Worm (Caenorhabditis elegans) whole organism, mixed stage, embryonic: ENCODE data around the gene adh-5.

Experiments
- bed-3 ChIP-seq: fragments of 200-800 bp; sonication (Bioruptor generic); optimal IDR thresholded peaks from 3 replicates; lab custom pipeline; 2018; ENCODE audit warnings: mild to moderate bottlenecking, missing genetic modification characterization, moderate library complexity, missing compliant biosample characterization
- flh-1 ChIP-seq: fragments of 200-800 bp; sonication (Bioruptor generic); optimal IDR thresholded peaks from 2 replicates; lab custom pipeline; 2018; ENCODE audit warnings: mild to moderate bottlenecking, missing genetic modification characterization, moderate library complexity, missing compliant biosample characterization
- ham-2 ChIP-seq: fragments of 200-800 bp; sonication (Bioruptor generic); optimal IDR thresholded peaks from 2 replicates; lab custom pipeline; 2018; ENCODE audit warnings: mild to moderate bottlenecking, missing genetic modification characterization, missing compliant biosample characterization
- lin-13 ChIP-seq: fragments of 150-350 bp; optimal IDR thresholded peaks from 2 replicates; lab custom pipeline; 2014; ENCODE audit warnings: missing biosample characterization, missing genetic modification characterization
- mep-1 ChIP-seq: fragments of 150-350 bp; optimal IDR thresholded peaks from 2 replicates; lab custom pipeline; 2017; ENCODE audit warnings: missing biosample characterization, missing genetic modification reagents, missing genetic modification characterization, inconsistent platforms
- mls-2 ChIP-seq: sonication (generic microtip); optimal IDR thresholded peaks from 2 replicates; lab custom pipeline; 2016; ENCODE audit warnings: mild to moderate bottlenecking, missing genetic modification characterization, moderate library complexity, missing compliant biosample characterization
- nhr-237 ChIP-seq: fragments of 150-350 bp; optimal IDR thresholded peaks from 2 replicates; lab custom pipeline; 2014; ENCODE audit warnings: missing biosample characterization, missing genetic modification characterization
- pha-4 ChIP-seq: fragments of 150-350 bp; optimal IDR thresholded peaks from 2 replicates; lab custom pipeline; 2018; ENCODE audit warnings: missing biosample characterization, missing genetic modification reagents, missing genetic modification characterization
- sem-2 ChIP-seq: fragments of 200-800 bp; sonication (Bioruptor generic); optimal IDR thresholded peaks from 2 replicates; lab custom pipeline; 2018; ENCODE audit warnings: mild to moderate bottlenecking, missing genetic modification characterization, missing compliant biosample characterization
- snpc-4 ChIP-seq: fragments of 150-350 bp; optimal IDR thresholded peaks from 2 replicates; lab custom pipeline; 2014; ENCODE audit warnings: missing biosample characterization, missing genetic modification characterization
- sptf-1 ChIP-seq: sonication (generic microtip); optimal IDR thresholded peaks from 2 replicates; lab custom pipeline; 2017; ENCODE audit warnings: mild to moderate bottlenecking, missing genetic modification characterization, moderate library complexity, missing compliant biosample characterization
- unc-120 ChIP-seq: sonication (generic microtip); optimal IDR thresholded peaks from 2 replicates; lab custom pipeline; 2017; ENCODE audit warnings: missing genetic modification characterization, missing compliant biosample characterization; ENCODE audit not compliant: poor library complexity, severe bottlenecking
- unc-62 ChIP-seq: fragments of 150-350 bp; optimal IDR thresholded peaks from 2 replicates; lab custom pipeline; 2014; ENCODE audit warnings: missing biosample characterization, missing genetic modification reagents, missing genetic modification characterization

- TF ChIP-seq lin-13 (tag; lab: Kevin White, UChicago) (no peak), ham-2 (no peak), pha-4 (no peak), unc-62 (GFP tag; lab: Kevin White, UChicago) (no peak), sem-2 (GFP tag; lab: Kevin White, UChicago) (no peak), sptf-1 (tag; lab: Kevin White, UChicago) (no peak), snpc-4 (no peak), nhr-237 (tag; lab: Kevin White, UChicago) (no peak), flh-1 (no peak), mep-1 (tag; lab: Kevin White, UChicago) (no peak), mls-2 (no peak), unc-120 (tag; lab: Kevin White, UChicago) (no peak), bed-3 (GFP tag; lab: Kevin White, UChicago) (no peak)
Measured at ce11 chrV:889216-889615, 22.4 kb upstream of the adh-5 start, which contains the start of gene T02B11.6.
